Fruit fly (Drosophila melanogaster) whole organism, embryonic: ENCODE data around the gene Aatf.
A peak's percentile ranks its signal among the peaks of the same experiment; 100 is the strongest.

Source experiments
- Bdp1 ChIP-seq: fragments of 200-800 bp; sonication (Bioruptor generic); optimal IDR thresholded peaks from 3 replicates; lab custom pipeline; 2016; ENCODE audit warnings: missing biosample characterization, missing genetic modification characterization
- CG13624 ChIP-seq: fragments of 200-800 bp; sonication (Bioruptor generic); optimal IDR thresholded peaks from 2 replicates; lab custom pipeline; 2016; ENCODE audit warnings: missing biosample characterization, missing genetic modification characterization
- CG15479 ChIP-seq: fragments of 200-800 bp; sonication (Bioruptor generic); optimal IDR thresholded peaks from 3 replicates; lab custom pipeline; 2019; ENCODE audit warnings: missing biosample characterization, mild to moderate bottlenecking, missing genetic modification characterization, moderate library complexity
- CG16779 ChIP-seq: fragments of 200-800 bp; sonication (Bioruptor generic); IDR thresholded peaks from 2 replicates; pipeline ENCODE4 v1.3.6; 2022; ENCODE audit warnings: missing biosample characterization, missing genetic modification characterization
- CG16813 ChIP-seq: fragments of 200-800 bp; sonication (Bioruptor generic); IDR thresholded peaks from 3 replicates; pipeline ENCODE4 v1.3.6; 2022; ENCODE audit warnings: missing biosample characterization, missing genetic modification characterization; ENCODE audit not compliant: partially characterized antibody
- CG2199 ChIP-seq: fragments of 200-800 bp; sonication (Bioruptor generic); IDR thresholded peaks from 3 replicates; pipeline ENCODE4 v1.3.6; 2022; ENCODE audit warnings: missing biosample characterization, missing genetic modification characterization
- CG30020 ChIP-seq: fragments of 200-800 bp; optimal IDR thresholded peaks from 2 replicates; lab custom pipeline; 2019; ENCODE audit warnings: missing biosample characterization, mild to moderate bottlenecking, missing genetic modification characterization, moderate library complexity
- CG3065 ChIP-seq: fragments of 200-800 bp; sonication (Bioruptor generic); optimal IDR thresholded peaks from 2 replicates; lab custom pipeline; 2016; ENCODE audit warnings: missing biosample characterization, missing genetic modification characterization
- CG4854 ChIP-seq: fragments of 200-800 bp; sonication (Bioruptor generic); optimal IDR thresholded peaks from 2 replicates; lab custom pipeline; 2016; ENCODE audit warnings: missing biosample characterization, missing genetic modification characterization, inconsistent platforms
- CG5180 ChIP-seq: fragments of 200-800 bp; sonication (Bioruptor generic); optimal IDR thresholded peaks from 3 replicates; lab custom pipeline; 2017; ENCODE audit warnings: missing biosample characterization, missing genetic modification characterization, mild to moderate bottlenecking, moderate library complexity, missing genetic modification reagents
- CG6654 ChIP-seq: fragments of 200-800 bp; sonication (Bioruptor generic); optimal IDR thresholded peaks from 2 replicates; lab custom pipeline; 2017; ENCODE audit warnings: missing biosample characterization, mild to moderate bottlenecking, missing genetic modification characterization
- CG7357 ChIP-seq: fragments of 200-800 bp; sonication (Bioruptor generic); IDR thresholded peaks from 3 replicates; pipeline ENCODE4 v1.3.6; 2022; ENCODE audit warnings: missing biosample characterization, missing genetic modification characterization
- CG9437 ChIP-seq: fragments of 200-800 bp; sonication (Bioruptor generic); optimal IDR thresholded peaks from 2 replicates; lab custom pipeline; 2018; ENCODE audit warnings: missing biosample characterization, mild to moderate bottlenecking, missing genetic modification characterization
- CkIIα-i1 ChIP-seq: fragments of 200-800 bp; sonication (Bioruptor generic); IDR thresholded peaks from 2 replicates; pipeline ENCODE4 v1.3.6; 2022; ENCODE audit warnings: missing biosample characterization, missing genetic modification characterization
- D19B ChIP-seq: fragments of 200-800 bp; sonication (Bioruptor generic); optimal IDR thresholded peaks from 2 replicates; lab custom pipeline; 2017; ENCODE audit warnings: missing biosample characterization, mild to moderate bottlenecking, missing genetic modification characterization
- Dip2 ChIP-seq: fragments of 200-800 bp; sonication (Bioruptor generic); IDR thresholded peaks from 2 replicates; pipeline ENCODE4 v1.3.6; 2022; ENCODE audit warnings: missing biosample characterization, missing genetic modification characterization
- Fer2 ChIP-seq: fragments of 200-800 bp; sonication (Bioruptor generic); optimal IDR thresholded peaks from 2 replicates; lab custom pipeline; 2018; ENCODE audit warnings: missing biosample characterization, mild to moderate bottlenecking, missing genetic modification characterization, moderate library complexity
- MESR4 ChIP-seq: fragments of 200-800 bp; sonication (Bioruptor generic); optimal IDR thresholded peaks from 2 replicates; lab custom pipeline; 2018; ENCODE audit warnings: missing biosample characterization, mild to moderate bottlenecking, missing genetic modification characterization, moderate library complexity
- Med ChIP-seq: fragments of 200-800 bp; sonication (Bioruptor generic); peaks from one replicate; lab custom pipeline; 2016; ENCODE audit warnings: missing biosample characterization, missing genetic modification characterization, mild to moderate bottlenecking, inconsistent platforms, moderate library complexity
- Myb ChIP-seq: fragments of 200-800 bp; sonication (Bioruptor generic); optimal IDR thresholded peaks from 2 replicates; lab custom pipeline; 2016; ENCODE audit warnings: missing biosample characterization, missing genetic modification characterization
- Nf-YB ChIP-seq: fragments of 200-800 bp; sonication (Bioruptor generic); optimal IDR thresholded peaks from 3 replicates; lab custom pipeline; 2019; ENCODE audit warnings: missing biosample characterization, mild to moderate bottlenecking, missing genetic modification characterization, moderate library complexity
- Ptx1 ChIP-seq: fragments of 200-800 bp; sonication (Bioruptor generic); IDR thresholded peaks from 2 replicates; pipeline ENCODE4 v1.3.6; 2022; ENCODE audit warnings: missing biosample characterization, missing genetic modification characterization
- Tbp ChIP-seq: fragments of >200 bp; optimal IDR thresholded peaks from 2 replicates; lab custom pipeline; 2018; ENCODE audit warnings: missing biosample characterization, missing genetic modification characterization
- ap ChIP-seq: fragments of 200-800 bp; sonication (Bioruptor generic); IDR thresholded peaks from 2 replicates; pipeline ENCODE4 v1.3.6; 2022; ENCODE audit warnings: missing biosample characterization, missing genetic modification characterization
- ase ChIP-seq: fragments of 200-800 bp; sonication (Bioruptor generic); IDR thresholded peaks from 3 replicates; pipeline ENCODE4 v1.3.6; 2022; ENCODE audit warnings: missing biosample characterization, missing genetic modification characterization
- bbx ChIP-seq: fragments of 200-800 bp; sonication (Bioruptor generic); IDR thresholded peaks from 2 replicates; pipeline ENCODE4 v1.3.6; 2022; ENCODE audit warnings: missing biosample characterization, missing genetic modification characterization; ENCODE audit not compliant: partially characterized antibody
- bowl ChIP-seq: fragments of 200-800 bp; sonication (Bioruptor generic); IDR thresholded peaks from 2 replicates; pipeline ENCODE4 v1.3.6; 2022; ENCODE audit warnings: missing biosample characterization, missing genetic modification characterization
- crc ChIP-seq: fragments of 200-800 bp; sonication (Bioruptor generic); optimal IDR thresholded peaks from 2 replicates; lab custom pipeline; 2016; ENCODE audit warnings: missing biosample characterization, missing genetic modification characterization
- croc ChIP-seq: fragments of 200-800 bp; sonication (Bioruptor generic); conservative IDR thresholded peaks from 3 replicates; pipeline ENCODE4 v1.3.6; 2022; ENCODE audit warnings: missing biosample characterization, missing genetic modification characterization
- crol ChIP-seq: fragments of 200-800 bp; sonication (Bioruptor generic); IDR thresholded peaks from 2 replicates; pipeline ENCODE4 v1.3.6; 2022; ENCODE audit warnings: missing biosample characterization, missing genetic modification characterization
- disco-r ChIP-seq: fragments of 200-800 bp; sonication (Bioruptor generic); optimal IDR thresholded peaks from 2 replicates; lab custom pipeline; 2016; ENCODE audit warnings: missing biosample characterization, missing genetic modification characterization
- dmrt11E ChIP-seq: fragments of 200-800 bp; sonication (Bioruptor generic); optimal IDR thresholded peaks from 3 replicates; lab custom pipeline; 2018; ENCODE audit warnings: missing biosample characterization, mild to moderate bottlenecking, missing genetic modification characterization, moderate library complexity
- ems ChIP-seq: fragments of 200-800 bp; sonication (Bioruptor generic); optimal IDR thresholded peaks from 3 replicates; lab custom pipeline; 2016; ENCODE audit warnings: missing biosample characterization, missing genetic modification characterization
- eyg ChIP-seq: fragments of 200-800 bp; sonication (Bioruptor generic); optimal IDR thresholded peaks from 3 replicates; lab custom pipeline; 2016; ENCODE audit warnings: missing biosample characterization, missing genetic modification characterization
- gro ChIP-seq: fragments of 200-800 bp; sonication (Bioruptor generic); optimal IDR thresholded peaks from 2 replicates; lab custom pipeline; 2016; ENCODE audit warnings: missing biosample characterization, missing genetic modification characterization
- hkb ChIP-seq, 2 experiments: fragments of 200-800 bp in 1 of 2; fragments of >200 bp in 1 of 2; sonication (Bioruptor generic) in 1 of 2; IDR thresholded peaks in 1 of 2; optimal IDR thresholded peaks in 1 of 2; 2 replicates each; pipeline versions ENCODE4 v1.3.6 to Lab custom; 2017 to 2022; ENCODE audit warnings: missing biosample characterization in 1 of 2, missing genetic modification characterization in 1 of 2
- jigr1 ChIP-seq: fragments of 200-800 bp; sonication (Bioruptor generic); IDR thresholded peaks from 3 replicates; pipeline ENCODE4 v1.3.6; 2022; ENCODE audit warnings: missing biosample characterization, missing genetic modification characterization
- knrl ChIP-seq: fragments of 200-800 bp; sonication (Bioruptor generic); IDR thresholded peaks from 3 replicates; pipeline ENCODE4 v1.3.6; 2022; ENCODE audit warnings: missing biosample characterization, missing genetic modification characterization; ENCODE audit not compliant: partially characterized antibody
- mam ChIP-seq: fragments of 200-800 bp; sonication (Bioruptor generic); optimal IDR thresholded peaks from 3 replicates; lab custom pipeline; 2016; ENCODE audit warnings: missing biosample characterization, missing genetic modification characterization
- peb ChIP-seq: fragments of 200-800 bp; sonication (Bioruptor generic); IDR thresholded peaks from 2 replicates; pipeline ENCODE4 v1.3.6; 2022; ENCODE audit warnings: missing biosample characterization, missing genetic modification characterization
- pita ChIP-seq: fragments of 200-800 bp; sonication (Bioruptor generic); optimal IDR thresholded peaks from 2 replicates; lab custom pipeline; 2017; ENCODE audit warnings: missing biosample characterization, mild to moderate bottlenecking, missing genetic modification characterization
- pum ChIP-seq: fragments of 200-800 bp; sonication (Bioruptor generic); optimal IDR thresholded peaks from 2 replicates; lab custom pipeline; 2016; ENCODE audit warnings: missing biosample characterization, missing genetic modification characterization
- pzg ChIP-seq: fragments of 200-800 bp; sonication (Bioruptor generic); optimal IDR thresholded peaks from 3 replicates; lab custom pipeline; 2018; ENCODE audit warnings: missing biosample characterization, mild to moderate bottlenecking, missing genetic modification characterization, moderate library complexity
- ranshi ChIP-seq: fragments of 200-800 bp; sonication (Bioruptor generic); IDR thresholded peaks from 2 replicates; pipeline ENCODE4 v1.3.6; 2022; ENCODE audit warnings: missing biosample characterization, missing genetic modification characterization
- rib ChIP-seq: fragments of 200-800 bp; sonication (Bioruptor generic); IDR thresholded peaks from 2 replicates; pipeline ENCODE4 v1.3.6; 2022; ENCODE audit warnings: missing biosample characterization, missing genetic modification characterization
- ro ChIP-seq: fragments of 200-800 bp; sonication (Bioruptor generic); IDR thresholded peaks from 2 replicates; pipeline ENCODE4 v1.3.6; 2022; ENCODE audit warnings: missing biosample characterization, missing genetic modification characterization
- run ChIP-seq: fragments of 200-800 bp; sonication (Bioruptor generic); optimal IDR thresholded peaks from 3 replicates; lab custom pipeline; 2018; ENCODE audit warnings: missing biosample characterization, mild to moderate bottlenecking, missing genetic modification characterization
- schlank ChIP-seq: fragments of 200-800 bp; sonication (Bioruptor generic); optimal IDR thresholded peaks from 2 replicates; lab custom pipeline; 2018; ENCODE audit warnings: missing biosample characterization, mild to moderate bottlenecking, missing genetic modification characterization
- shn ChIP-seq: fragments of 200-800 bp; sonication (Bioruptor generic); optimal IDR thresholded peaks from 3 replicates; lab custom pipeline; 2016; ENCODE audit warnings: missing biosample characterization, missing genetic modification characterization
- slou ChIP-seq: fragments of 200-800 bp; sonication (Bioruptor generic); optimal IDR thresholded peaks from 3 replicates; lab custom pipeline; 2016; ENCODE audit warnings: missing biosample characterization, missing genetic modification characterization
- stc ChIP-seq: fragments of 200-800 bp; sonication (Bioruptor generic); IDR thresholded peaks from 2 replicates; pipeline ENCODE4 v1.3.6; 2022; ENCODE audit warnings: missing biosample characterization, missing genetic modification characterization
- twi ChIP-seq: fragments of 200-800 bp; optimal IDR thresholded peaks from 2 replicates; lab custom pipeline; 2019; ENCODE audit warnings: missing biosample characterization, mild to moderate bottlenecking, missing genetic modification characterization, moderate library complexity

Gene Aatf

DNA sequence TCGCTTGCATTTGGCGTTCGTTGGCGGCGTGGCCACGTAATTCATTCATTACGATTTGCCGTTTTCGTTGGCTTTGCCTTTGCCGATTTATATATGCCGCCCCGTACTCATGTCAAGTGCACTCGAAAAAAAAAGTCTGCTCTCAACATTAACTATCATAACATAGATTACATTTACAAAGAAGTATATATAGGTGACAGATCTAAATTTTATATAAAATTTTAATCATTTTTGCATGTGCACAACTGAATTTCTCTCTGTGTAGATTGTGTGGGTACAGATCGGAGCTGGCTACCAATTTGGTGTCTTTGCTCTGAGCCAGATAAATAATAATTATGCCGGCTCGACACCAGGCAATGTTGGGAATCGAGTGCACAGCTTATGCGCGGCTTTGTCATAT lies 19.0 kb upstream of the Aatf start (continued):
- TF ChIP-seq mam (GFP tag; lab: Kevin White, UChicago) (peak; percentile 9), CG2199 (GFP tag; lab: Robert Waterston, UW) (no peak), crc (GFP tag; lab: Kevin White, UChicago) (no peak), peb (no peak), ems (GFP tag; lab: Kevin White, UChicago) (no peak), jigr1 (GFP tag; lab: Robert Waterston, UW) (peak; percentile 32; the same call in 1 of the 3 replicates), Bdp1 (GFP tag; lab: Kevin White, UChicago) (no peak), Nf-YB (GFP tag; lab: Kevin White, UChicago) (no peak), ap (GFP tag; lab: Robert Waterston, UW) (peak; percentile 31; the same call in 1 of the 2 replicates), slou (GFP tag; lab: Kevin White, UChicago) (no peak), CG6654 (GFP tag; lab: Kevin White, UChicago) (no peak), CG7357 (GFP tag; lab: Robert Waterston, UW) (0 out of 3 replicates have a peak, but pooled peaks have one; percentile 12), knrl (GFP tag; lab: Robert Waterston, UW) (no peak), schlank (no peak), Ptx1 (GFP tag; lab: Robert Waterston, UW) (peak; percentile 72), pum (GFP tag; lab: Kevin White, UChicago) (peak; percentile 38), ro (no peak), rib (no peak), disco-r (GFP tag; lab: Kevin White, UChicago) (no peak), croc (no peak), Med (GFP tag; lab: Kevin White, UChicago) (peak; percentile 84), ase (GFP tag; lab: Robert Waterston, UW) (peak; percentile 59; the same call in 1 of the 3 replicates), CG16779 (GFP tag; lab: Robert Waterston, UW) (no peak), D19B (GFP tag; lab: Kevin White, UChicago) (no peak), gro (GFP tag; lab: Kevin White, UChicago) (no peak), pita (GFP tag; lab: Kevin White, UChicago) (no peak), dmrt11E (tag; lab: Kevin White, UChicago) (peak; percentile 46), ranshi (GFP tag; lab: Robert Waterston, UW) (peak; percentile 56; the same call in 1 of the 2 replicates), twi (no peak), shn (no peak), CG9437 (GFP tag; lab: Kevin White, UChicago) (no peak), bowl (GFP tag; lab: Robert Waterston, UW) (no peak), Dip2 (GFP tag; lab: Robert Waterston, UW) (no peak), CG15479 (GFP tag; lab: Kevin White, UChicago) (no peak), CG3065 (no peak), CkIIα-i1 (GFP tag; lab: Robert Waterston, UW) (no peak), eyg (GFP tag; lab: Kevin White, UChicago) (no peak), pzg (GFP tag; lab: Kevin White, UChicago) (no peak), CG30020 (no peak), MESR4 (GFP tag; lab: Kevin White, UChicago) (no peak), hkb (optimal IDR thresholded peaks at IDR 0.05; lab: Kevin White, UChicago) (no peak), hkb (GFP tag; IDR thresholded peaks at IDR 0.05; lab: Robert Waterston, UW) (peak; percentile 24; the same call in 1 of the 2 replicates), CG4854 (no peak), CG16813 (GFP tag; lab: Robert Waterston, UW) (no peak), CG5180 (GFP tag; lab: Kevin White, UChicago) (no peak), crol (GFP tag; lab: Robert Waterston, UW) (no peak), Myb (peak; percentile 8), stc (GFP tag; lab: Robert Waterston, UW) (peak; percentile 71), bbx (GFP tag; lab: Robert Waterston, UW) (no peak), CG13624 (GFP tag; lab: Kevin White, UChicago) (no peak), Tbp (GFP tag; lab: Kevin White, UChicago) (no peak), Fer2 (tag; lab: Kevin White, UChicago) (no peak), run (tag; lab: Kevin White, UChicago) (no peak)
